Fruit fly (Drosophila melanogaster): Measurements from ENCODE around the gene raskol.

raskol gene

dm6 chrX:17763622-17764021 lies 53.7 kb downstream of the raskol start:
- TF ChIP-seq Myb (GFP tag; optimal IDR thresholded peaks at IDR 0.05) (no peak), zen (tag; optimal IDR thresholded peaks at IDR 0.05) (peak; percentile 30)

DNA sequence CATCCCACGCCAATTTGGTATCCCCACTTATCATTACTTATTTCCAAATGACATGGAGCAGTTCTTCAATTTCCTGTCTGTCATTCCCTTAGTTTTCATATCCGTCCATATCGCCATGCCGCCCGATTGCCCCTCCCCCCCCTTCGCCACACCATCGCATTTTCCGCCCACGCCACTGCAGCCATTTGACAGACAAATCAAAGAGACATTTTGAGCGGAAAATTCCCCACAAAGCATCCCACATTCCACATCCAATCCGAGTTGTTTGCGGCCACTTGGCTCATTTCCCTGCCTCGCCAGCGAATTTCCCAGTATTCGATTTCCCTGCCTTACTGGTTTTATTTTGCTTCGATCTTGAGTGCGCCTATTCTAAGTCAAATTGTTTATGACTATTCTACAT lies 55.0 kb downstream of the raskol start:
- no peak for TF ChIP-seq Hr51 (GFP tag; optimal IDR thresholded peaks at IDR 0.05)
- TF ChIP-seq CG12155 (GFP tag; optimal IDR thresholded peaks at IDR 0.05): no peak
- TF ChIP-seq sr (GFP tag; IDR thresholded peaks at IDR 0.05): peak; percentile 85
- peak; percentile 95 for TF ChIP-seq Nf-YB (GFP tag; optimal IDR thresholded peaks at IDR 0.05)
- 0 out of 2 replicates have a peak, but pooled peaks have one; percentile 13 for TF ChIP-seq CG10321 (GFP tag; IDR thresholded peaks at IDR 0.05)
- TF ChIP-seq Nf-YC (tag; optimal IDR thresholded peaks at IDR 0.05): peak; percentile 84
- TF ChIP-seq Xrp1 (GFP tag; IDR thresholded peaks at IDR 0.05): no peak
- no peak for TF ChIP-seq Mrtf (GFP tag; IDR thresholded peaks at IDR 0.05)
- no peak for TF ChIP-seq dati (GFP tag; IDR thresholded peaks at IDR 0.05)
- peak; percentile 21 for TF ChIP-seq Jarid2 (GFP tag; optimal IDR thresholded peaks at IDR 0.05)
- TF ChIP-seq crol (GFP tag; IDR thresholded peaks at IDR 0.05): peak; percentile 69

- TF ChIP-seq Bgb (GFP tag; IDR thresholded peaks at IDR 0.05; ENCODE audit: partially characterized antibody) (peak; percentile 48; the same call in 1 of the 2 replicates), al (GFP tag; IDR thresholded peaks at IDR 0.05) (no peak), CG4820 (GFP tag; optimal IDR thresholded peaks at IDR 0.05) (no peak), HmgZ (tag; optimal IDR thresholded peaks at IDR 0.05) (peak; percentile 45), CG4282 (GFP tag; optimal IDR thresholded peaks at IDR 0.05) (no peak), Nf-YA (GFP tag; IDR thresholded peaks at IDR 0.05) (peak; percentile 97), pb (GFP tag; optimal IDR thresholded peaks at IDR 0.05) (peak; percentile 33), CG7987 (GFP tag; optimal IDR thresholded peaks at IDR 0.05) (no peak), yki (optimal IDR thresholded peaks at IDR 0.05) (peak; percentile 18), chif (GFP tag; optimal IDR thresholded peaks at IDR 0.05) (peak in 1 of 2 experiments; percentile 15), phol (tag; optimal IDR thresholded peaks at IDR 0.05) (peak; percentile 93), CG8924 (tag; optimal IDR thresholded peaks at IDR 0.05) (peak; percentile 15), MBD-R2 (GFP tag; IDR thresholded peaks at IDR 0.05) (0 out of 2 replicates have a peak, but pooled peaks have one; percentile 12), jing (GFP tag; optimal IDR thresholded peaks at IDR 0.05) (peak; percentile 30), cg (GFP tag; optimal IDR thresholded peaks at IDR 0.05) (peak; percentile 80), CG42726 (GFP tag; IDR thresholded peaks at IDR 0.05; ENCODE audit: partially characterized antibody) (peak; percentile 40; the same call in 1 of the 2 replicates), Rx (GFP tag; IDR thresholded peaks at IDR 0.05) (no peak), CG16779 (GFP tag; IDR thresholded peaks at IDR 0.05) (no peak), hbn (GFP tag; IDR thresholded peaks at IDR 0.05; ENCODE audit: partially characterized antibody) (no peak), shn (GFP tag; optimal IDR thresholded peaks at IDR 0.05) (no peak), CG13123 (GFP tag; optimal IDR thresholded peaks at IDR 0.05) (no peak), tll (GFP tag; optimal IDR thresholded peaks at IDR 0.05) (peak; percentile 63 to 98), klu (GFP tag; IDR thresholded peaks at IDR 0.05) (no peak), Abd-B (GFP tag; optimal IDR thresholded peaks at IDR 0.05) (peak; percentile 63), CG1647 (GFP tag; optimal IDR thresholded peaks at IDR 0.05) (no peak), Chrac-16 (GFP tag; optimal IDR thresholded peaks at IDR 0.05) (no peak), kay (GFP tag; optimal IDR thresholded peaks at IDR 0.05) (no peak), stc (GFP tag; IDR thresholded peaks at IDR 0.05) (peak; percentile 17; the same call in 1 of the 2 replicates), CoRest (tag; optimal IDR thresholded peaks at IDR 0.05) (peak; percentile 81), chm (GFP tag; IDR thresholded peaks at IDR 0.05) (0 out of 2 replicates have a peak, but pooled peaks have one; percentile 24), CG32532 (GFP tag; IDR thresholded peaks at IDR 0.05) (peak; percentile 46; the same call in 1 of the 2 replicates), CG9932 (GFP tag; IDR thresholded peaks at IDR 0.05) (no peak), CG5180 (GFP tag; optimal IDR thresholded peaks at IDR 0.05) (no peak), Aef1 (GFP tag; IDR thresholded peaks at IDR 0.05) (peak; percentile 92), CG7357 (GFP tag; IDR thresholded peaks at IDR 0.05) (no peak)
Measured at dm6 chrX:17768130-17768697, 58.3 kb downstream of the raskol start, which contains the start of gene unc-4. unc-4 (plus strand) TSS chrX:17768569.
